Fruit fly (Drosophila melanogaster): ENCODE data around the gene Kaz.

dm6 chr3R:24863894-24864293, 34.1 kb upstream of the Kaz start:
- TF ChIP-seq Sox15 (GFP tag; optimal IDR thresholded peaks at IDR 0.05) (no peak), ss (GFP tag; optimal IDR thresholded peaks at IDR 0.05) (no peak)
